Worm (Caenorhabditis elegans) whole organism, L3 larva: ENCODE results near the gene C28D4.7.

ENCODE experiments used
- egl-5 ChIP-seq: fragments of 150-350 bp; optimal IDR thresholded peaks from 2 replicates; lab custom pipeline; 2017; ENCODE audit warnings: missing biosample characterization, missing genetic modification reagents, missing genetic modification characterization, inconsistent platforms
- fkh-10 ChIP-seq: sonication (generic microtip); optimal IDR thresholded peaks from 2 replicates; lab custom pipeline; 2017; ENCODE audit warnings: missing biosample characterization, missing genetic modification reagents, missing genetic modification characterization
- mdl-1 ChIP-seq: fragments of 150-350 bp; optimal IDR thresholded peaks from 2 replicates; lab custom pipeline; 2014; ENCODE audit warnings: missing biosample characterization, missing genetic modification characterization
- nhr-11 ChIP-seq: fragments of 150-350 bp; optimal IDR thresholded peaks from 2 replicates; lab custom pipeline; 2014; ENCODE audit warnings: missing biosample characterization, missing genetic modification characterization
- nhr-76 ChIP-seq: fragments of 150-350 bp; sonication (generic microtip); optimal IDR thresholded peaks from 5 replicates; lab custom pipeline; 2014; ENCODE audit warnings: missing biosample characterization, missing genetic modification characterization
- skn-1 ChIP-seq: fragments of 150-350 bp; optimal IDR thresholded peaks from 2 replicates; lab custom pipeline; 2014; ENCODE audit warnings: missing biosample characterization, missing genetic modification characterization

C28D4.7 gene

DNA sequence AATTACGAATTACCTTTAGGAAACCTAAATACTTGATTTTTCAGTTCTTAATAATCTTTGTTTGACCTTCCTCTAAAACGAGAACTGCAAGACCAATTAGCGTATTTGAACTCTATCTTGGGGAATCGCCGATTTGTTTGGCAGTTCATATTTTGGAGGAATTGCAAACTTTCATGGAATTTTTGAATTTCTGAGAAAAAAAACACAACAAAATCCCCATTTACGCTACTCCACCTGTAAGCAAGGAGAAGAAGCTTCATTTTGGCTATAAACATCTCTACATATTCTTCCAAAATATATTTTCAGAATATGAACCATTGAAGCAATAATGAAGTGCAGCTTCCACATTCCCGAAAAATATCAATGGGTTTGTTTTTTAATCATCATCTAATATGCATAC lies 50.1 kb downstream of the C28D4.7 start, which contains the start of gene twk-9:
twk-9 (plus strand) TSS at position 301 of the 400 bp plus-strand sequence.
- TF ChIP-seq mdl-1 (tag; lab: Kevin White, UChicago) (no peak), nhr-11 (tag; lab: Kevin White, UChicago) (no peak), egl-5 (tag; lab: Kevin White, UChicago) (no peak), nhr-76 (tag; lab: Kevin White, UChicago) (no peak), fkh-10 (GFP tag; lab: Kevin White, UChicago) (no peak), skn-1 (no peak)
- TF ChIP-seq, all 47 proteins: peak for 0
